Fruit fly (Drosophila melanogaster): ENCODE data around the gene CG43136.
A peak's percentile ranks its signal among the peaks of the same experiment; 100 is the strongest.

The CG43136 gene

dm6 chrX:5844980-5845379 is 8.6 kb upstream of the CG43136 start, which contains the start of gene CG12729:
CG12729 (plus strand) TSS chrX:5845280.
- TF ChIP-seq cyc (GFP tag; optimal IDR thresholded peaks at IDR 0.05) = no peak
- TF ChIP-seq CG16779 (tag; optimal IDR thresholded peaks at IDR 0.05) = no peak
- no peak for TF ChIP-seq CG8319 (GFP tag; optimal IDR thresholded peaks at IDR 0.05)
- no peak for TF ChIP-seq CG3032 (tag; optimal IDR thresholded peaks at IDR 0.05)
- TF ChIP-seq OdsH (GFP tag; optimal IDR thresholded peaks at IDR 0.05) = no peak
- TF ChIP-seq Eip93F (GFP tag; optimal IDR thresholded peaks at IDR 0.05) = no peak
- no peak for TF ChIP-seq Eip78C (GFP tag)
- TF ChIP-seq CG34406 (GFP tag; optimal IDR thresholded peaks at IDR 0.05) = no peak
- no peak for TF ChIP-seq Lpt (GFP tag; optimal IDR thresholded peaks at IDR 0.05)
- no peak for TF ChIP-seq Eip75B (GFP tag; optimal IDR thresholded peaks at IDR 0.05)
- no peak for TF ChIP-seq CG11294 (GFP tag; IDR thresholded peaks at IDR 0.05)
- TF ChIP-seq Smox (GFP tag; optimal IDR thresholded peaks at IDR 0.05) = no peak
- TF ChIP-seq Gug (GFP tag; IDR thresholded peaks at IDR 0.05) = no peak
- no peak for TF ChIP-seq fd59A (GFP tag; optimal IDR thresholded peaks at IDR 0.05)
- no peak for TF ChIP-seq CG6792 (GFP tag; optimal IDR thresholded peaks at IDR 0.05)

dm6 chrX:5847544-5847943 is 6.0 kb upstream of the CG43136 start:
- TF ChIP-seq Eip78C (GFP tag) (peak; percentile 9), eg (GFP tag; IDR thresholded peaks at IDR 0.05) (0 out of 3 replicates have a peak, but pooled peaks have one; percentile 12), Sox102F (GFP tag; optimal IDR thresholded peaks at IDR 0.05) (no peak), CG11902 (GFP tag; optimal IDR thresholded peaks at IDR 0.05) (no peak)

dm6 chrX:5852677-5853076 is 884 bp upstream of the CG43136 start:
- no peak for TF ChIP-seq svp (GFP tag)
- no peak for TF ChIP-seq Ets21C (GFP tag; optimal IDR thresholded peaks at IDR 0.05)
- no peak for TF ChIP-seq CG6808 (GFP tag; optimal IDR thresholded peaks at IDR 0.05)
- TF ChIP-seq Sox102F (GFP tag; optimal IDR thresholded peaks at IDR 0.05) = no peak
- no peak for TF ChIP-seq lz (GFP tag; optimal IDR thresholded peaks at IDR 0.05)
- no peak for TF ChIP-seq Gug (GFP tag; IDR thresholded peaks at IDR 0.05)
- TF ChIP-seq Met (GFP tag; optimal IDR thresholded peaks at IDR 0.05) = no peak
- no peak for TF ChIP-seq CG3032 (tag; optimal IDR thresholded peaks at IDR 0.05)
- no peak for TF ChIP-seq vri (GFP tag; optimal IDR thresholded peaks at IDR 0.05)
- TF ChIP-seq Sox14 (GFP tag; optimal IDR thresholded peaks at IDR 0.05) = no peak
- TF ChIP-seq CG10631 (GFP tag; optimal IDR thresholded peaks at IDR 0.05) = no peak
- no peak for TF ChIP-seq OdsH (GFP tag; optimal IDR thresholded peaks at IDR 0.05)
- no peak for TF ChIP-seq CG11294 (GFP tag; IDR thresholded peaks at IDR 0.05)
- TF ChIP-seq esn (GFP tag; optimal IDR thresholded peaks at IDR 0.05) = no peak
- no peak for TF ChIP-seq Smox (GFP tag; optimal IDR thresholded peaks at IDR 0.05)
- no peak for TF ChIP-seq CG7368 (GFP tag; optimal IDR thresholded peaks at IDR 0.05)
- TF ChIP-seq eg (GFP tag; IDR thresholded peaks at IDR 0.05) = no peak

- TF ChIP-seq CG6808 (GFP tag; optimal IDR thresholded peaks at IDR 0.05) (no peak), vri (GFP tag; optimal IDR thresholded peaks at IDR 0.05) (no peak), Lpt (GFP tag; optimal IDR thresholded peaks at IDR 0.05) (no peak), CG34406 (GFP tag; optimal IDR thresholded peaks at IDR 0.05) (no peak), Hr4 (GFP tag; optimal IDR thresholded peaks at IDR 0.05) (no peak)
Observed at dm6 chrX:5865051-5865450, 11.5 kb downstream of the CG43136 start, which contains the start of gene CG43137. CG43137 (minus strand) TSS chrX:5865151.

dm6 chrX:5866095-5866494 is 12.5 kb downstream of the CG43136 start:
- peak; percentile 11 for TF ChIP-seq Eip78C (GFP tag)
- TF ChIP-seq cyc (GFP tag; optimal IDR thresholded peaks at IDR 0.05) = no peak
- TF ChIP-seq CG9139 (GFP tag; optimal IDR thresholded peaks at IDR 0.05) = no peak
- TF ChIP-seq CG32006 (GFP tag; optimal IDR thresholded peaks at IDR 0.05) = peak; percentile 26
- TF ChIP-seq CG4318 (GFP tag; optimal IDR thresholded peaks at IDR 0.05) = no peak
- no peak for TF ChIP-seq eg (GFP tag; IDR thresholded peaks at IDR 0.05)
- TF ChIP-seq dsx (GFP tag; optimal IDR thresholded peaks at IDR 0.05; ENCODE audit: poor library complexity, severe bottlenecking) = no peak
- TF ChIP-seq CG1621 (tag; optimal IDR thresholded peaks at IDR 0.05) = no peak
- no peak for TF ChIP-seq achi (GFP tag; optimal IDR thresholded peaks at IDR 0.05)
- TF ChIP-seq Sox14 (GFP tag; optimal IDR thresholded peaks at IDR 0.05) = no peak
- no peak for TF ChIP-seq Met (GFP tag; optimal IDR thresholded peaks at IDR 0.05)
- TF ChIP-seq CG8119 (GFP tag; IDR thresholded peaks at IDR 0.05) = 0 out of 3 replicates have a peak, but pooled peaks have one; percentile 16
- no peak for TF ChIP-seq Eip93F (GFP tag; optimal IDR thresholded peaks at IDR 0.05)
- TF ChIP-seq fd85E (GFP tag; optimal IDR thresholded peaks at IDR 0.05) = no peak

Data from whole organism, prepupa.